Worm (Caenorhabditis elegans) whole organism, L2 larva: ENCODE measurements around the gene F59B2.8.

Experiments
- C34F6.9 ChIP-seq: fragments of 150-350 bp; optimal IDR thresholded peaks from 2 replicates; lab custom pipeline; 2014; ENCODE audit warnings: missing biosample characterization, missing genetic modification characterization
- F13H6.1 ChIP-seq: sonication (generic microtip); optimal IDR thresholded peaks from 2 replicates; lab custom pipeline; 2016; ENCODE audit warnings: missing genetic modification characterization, missing compliant biosample characterization
- R02D3.7 ChIP-seq: fragments of 150-350 bp; optimal IDR thresholded peaks from 2 replicates; lab custom pipeline; 2014; ENCODE audit warnings: missing biosample characterization, missing genetic modification characterization
- Y55F3AM.14 ChIP-seq: fragments of 200-800 bp; sonication (Bioruptor generic); optimal IDR thresholded peaks from 2 replicates; lab custom pipeline; 2018; ENCODE audit warnings: mild to moderate bottlenecking, missing genetic modification characterization, missing compliant biosample characterization
- ZK546.5 ChIP-seq: sonication (generic microtip); optimal IDR thresholded peaks from 2 replicates; lab custom pipeline; 2017; ENCODE audit warnings: missing biosample characterization, missing genetic modification characterization
- alr-1 ChIP-seq: fragments of 150-350 bp; optimal IDR thresholded peaks from 2 replicates; lab custom pipeline; 2014; ENCODE audit warnings: missing biosample characterization, missing genetic modification characterization
- aly-2 ChIP-seq: fragments of 150-350 bp; optimal IDR thresholded peaks from 2 replicates; lab custom pipeline; 2014; ENCODE audit warnings: missing biosample characterization, missing genetic modification characterization
- ama-1 ChIP-seq: fragments of 150-350 bp; optimal IDR thresholded peaks from 2 replicates; lab custom pipeline; 2018; ENCODE audit warnings: inconsistent platforms
- blmp-1 ChIP-seq: sonication (generic microtip); optimal IDR thresholded peaks from 2 replicates; lab custom pipeline; 2017; ENCODE audit warnings: missing genetic modification characterization, mild to moderate bottlenecking, missing compliant biosample characterization, antibody characterized with exemption, moderate library complexity; ENCODE audit not compliant: insufficient read depth
- ceh-16 ChIP-seq: fragments of 150-350 bp; optimal IDR thresholded peaks from 2 replicates; lab custom pipeline; 2014; ENCODE audit warnings: missing biosample characterization, missing genetic modification characterization
- ceh-82 ChIP-seq: fragments of 150-350 bp; optimal IDR thresholded peaks from 2 replicates; lab custom pipeline; 2014; ENCODE audit warnings: missing biosample characterization, missing genetic modification characterization
- crh-2 ChIP-seq: sonication (generic microtip); optimal IDR thresholded peaks from 2 replicates; lab custom pipeline; 2017; ENCODE audit warnings: missing biosample characterization, missing genetic modification characterization
- dmd-4 ChIP-seq: sonication (generic microtip); optimal IDR thresholded peaks from 2 replicates; lab custom pipeline; 2017; ENCODE audit warnings: missing biosample characterization, missing genetic modification characterization
- egl-27 ChIP-seq: sonication (generic microtip); optimal IDR thresholded peaks from 3 replicates; lab custom pipeline; 2017; ENCODE audit warnings: missing biosample characterization, missing genetic modification reagents, missing genetic modification characterization
- elt-1 ChIP-seq: fragments of 150-350 bp; optimal IDR thresholded peaks from 2 replicates; lab custom pipeline; 2014; ENCODE audit warnings: missing biosample characterization, missing genetic modification characterization
- elt-3 ChIP-seq: sonication (generic microtip); optimal IDR thresholded peaks from 2 replicates; lab custom pipeline; 2017; ENCODE audit warnings: missing biosample characterization, missing genetic modification characterization
- fos-1 ChIP-seq: fragments of 150-350 bp; optimal IDR thresholded peaks from 2 replicates; lab custom pipeline; 2014; ENCODE audit warnings: missing biosample characterization, missing genetic modification characterization
- gmeb-1 ChIP-seq: fragments of 150-350 bp; optimal IDR thresholded peaks from 2 replicates; lab custom pipeline; 2014; ENCODE audit warnings: missing biosample characterization, missing genetic modification characterization
- lin-11 ChIP-seq: fragments of 150-350 bp; sonication (generic microtip); optimal IDR thresholded peaks from 2 replicates; lab custom pipeline; 2014; ENCODE audit warnings: missing biosample characterization, missing genetic modification characterization, inconsistent platforms, mixed read lengths
- lin-13 ChIP-seq: fragments of 150-350 bp; optimal IDR thresholded peaks from 2 replicates; lab custom pipeline; 2014; ENCODE audit warnings: missing biosample characterization, missing genetic modification reagents, missing genetic modification characterization
- lin-39 ChIP-seq: fragments of 150-350 bp; optimal IDR thresholded peaks from 2 replicates; lab custom pipeline; 2014; ENCODE audit warnings: missing biosample characterization, missing genetic modification reagents, missing genetic modification characterization
- lsy-2 ChIP-seq, 2 experiments: fragments of 150-350 bp in 1 of 2; sonication (generic microtip) in 1 of 2; optimal IDR thresholded peaks; 2 replicates each; lab custom pipeline; 2014 to 2017; ENCODE audit warnings: missing biosample characterization in 2 of 2, missing genetic modification characterization in 2 of 2
- mab-5 ChIP-seq: fragments of 150-350 bp; optimal IDR thresholded peaks from 2 replicates; lab custom pipeline; 2014; ENCODE audit warnings: missing biosample characterization, missing genetic modification characterization
- mbf-1 ChIP-seq: sonication (generic microtip); optimal IDR thresholded peaks from 2 replicates; lab custom pipeline; 2017; ENCODE audit warnings: missing biosample characterization, missing genetic modification characterization
- mdl-1 ChIP-seq, 2 experiments: fragments of 150-350 bp in 1 of 2; sonication (generic microtip) in 1 of 2; optimal IDR thresholded peaks; 2 replicates each; lab custom pipeline; 2017; ENCODE audit warnings: missing biosample characterization in 2 of 2, missing genetic modification characterization in 2 of 2
- nhr-10 ChIP-seq: sonication (generic microtip); optimal IDR thresholded peaks from 2 replicates; lab custom pipeline; 2017; ENCODE audit warnings: missing biosample characterization, missing genetic modification characterization
- nhr-11 ChIP-seq: fragments of 150-350 bp; optimal IDR thresholded peaks from 2 replicates; lab custom pipeline; 2014; ENCODE audit warnings: missing biosample characterization, missing genetic modification characterization
- nhr-12 ChIP-seq: fragments of 150-350 bp; optimal IDR thresholded peaks from 2 replicates; lab custom pipeline; 2014; ENCODE audit warnings: missing biosample characterization, missing genetic modification characterization
- nhr-129 ChIP-seq: fragments of 150-350 bp; optimal IDR thresholded peaks from 2 replicates; lab custom pipeline; 2014; ENCODE audit warnings: missing biosample characterization, missing genetic modification characterization
- nhr-21 ChIP-seq: fragments of 150-350 bp; optimal IDR thresholded peaks from 2 replicates; lab custom pipeline; 2014; ENCODE audit warnings: missing biosample characterization, missing genetic modification characterization
- nhr-23 ChIP-seq: fragments of 150-350 bp; optimal IDR thresholded peaks from 2 replicates; lab custom pipeline; 2014; ENCODE audit warnings: missing biosample characterization, missing genetic modification reagents, missing genetic modification characterization
- nhr-237 ChIP-seq: fragments of 150-350 bp; optimal IDR thresholded peaks from 2 replicates; lab custom pipeline; 2014; ENCODE audit warnings: missing biosample characterization, missing genetic modification characterization
- nhr-25 ChIP-seq: fragments of 150-350 bp; sonication (generic microtip); optimal IDR thresholded peaks from 3 replicates; lab custom pipeline; 2014; ENCODE audit warnings: missing biosample characterization, missing genetic modification characterization
- nhr-6 ChIP-seq: fragments of 150-350 bp; optimal IDR thresholded peaks from 2 replicates; lab custom pipeline; 2014; ENCODE audit warnings: missing biosample characterization, missing genetic modification characterization
- nhr-77 ChIP-seq: fragments of 150-350 bp; optimal IDR thresholded peaks from 2 replicates; lab custom pipeline; 2014; ENCODE audit warnings: missing biosample characterization, missing genetic modification characterization
- peb-1 ChIP-seq: fragments of 150-350 bp; optimal IDR thresholded peaks from 2 replicates; lab custom pipeline; 2014; ENCODE audit warnings: missing biosample characterization, missing genetic modification characterization
- sem-4 ChIP-seq: fragments of 150-350 bp; optimal IDR thresholded peaks from 2 replicates; lab custom pipeline; 2014; ENCODE audit warnings: missing biosample characterization, missing genetic modification reagents, missing genetic modification characterization
- skn-1 ChIP-seq: sonication (generic microtip); optimal IDR thresholded peaks from 2 replicates; lab custom pipeline; 2017; ENCODE audit warnings: missing biosample characterization, missing genetic modification characterization
- sma-3 ChIP-seq: sonication (generic microtip); optimal IDR thresholded peaks from 2 replicates; lab custom pipeline; 2016; ENCODE audit warnings: missing genetic modification reagents, missing genetic modification characterization, missing compliant biosample characterization
- sma-9 ChIP-seq, 2 experiments: fragments of 150-350 bp in 1 of 2; sonication (generic microtip) in 1 of 2; optimal IDR thresholded peaks; 2 replicates each; lab custom pipeline; 2014 to 2016; ENCODE audit warnings: missing genetic modification characterization in 2 of 2, mild to moderate bottlenecking in 1 of 2, missing biosample characterization in 1 of 2, missing compliant biosample characterization in 1 of 2, missing genetic modification reagents in 1 of 2, moderate library complexity in 1 of 2
- snpc-4 ChIP-seq: fragments of 150-350 bp; optimal IDR thresholded peaks from 2 replicates; lab custom pipeline; 2014; ENCODE audit warnings: missing biosample characterization, missing genetic modification characterization
- unc-39 ChIP-seq: fragments of 150-350 bp; optimal IDR thresholded peaks from 2 replicates; lab custom pipeline; 2014; ENCODE audit warnings: missing biosample characterization, missing genetic modification characterization
- unc-55 ChIP-seq: fragments of 150-350 bp; sonication (generic microtip); optimal IDR thresholded peaks from 3 replicates; lab custom pipeline; 2014; ENCODE audit warnings: missing biosample characterization, missing genetic modification reagents, missing genetic modification characterization
- unc-62 ChIP-seq: fragments of 150-350 bp; optimal IDR thresholded peaks from 2 replicates; lab custom pipeline; 2014; ENCODE audit warnings: missing biosample characterization, missing genetic modification reagents, missing genetic modification characterization
- zag-1 ChIP-seq: fragments of 150-350 bp; optimal IDR thresholded peaks from 2 replicates; lab custom pipeline; 2014; ENCODE audit warnings: missing biosample characterization, missing genetic modification characterization
- ztf-1 ChIP-seq: fragments of 200-800 bp; sonication (Bioruptor generic); conservative IDR thresholded peaks from 2 replicates; pipeline ENCODE4 v1.3.6; 2022; ENCODE audit warnings: missing genetic modification characterization, missing compliant biosample characterization
- ztf-11 ChIP-seq: sonication (generic microtip); optimal IDR thresholded peaks from 2 replicates; lab custom pipeline; 2017; ENCODE audit warnings: missing biosample characterization, missing genetic modification characterization
- ztf-4 ChIP-seq: fragments of 150-350 bp; optimal IDR thresholded peaks from 2 replicates; lab custom pipeline; 2014; ENCODE audit warnings: missing biosample characterization, missing genetic modification characterization

Gene F59B2.8

ce11 chrIII:9010047-9010446 lies at the start of gene F59B2.8:
F59B2.8 (minus strand) TSS chrIII:9010197.
- no peak for TF ChIP-seq Y55F3AM.14 (GFP tag; lab: Kevin White, UChicago)

ce11 chrIII:9058959-9059534 lies 49.0 kb upstream of the F59B2.8 start, which contains the start of gene gst-1:
gst-1 (plus strand) TSS chrIII:9059331.
- TF ChIP-seq sma-3 (no peak), elt-3 (tag; lab: Kevin White, UChicago) (no peak), nhr-237 (tag; lab: Kevin White, UChicago) (no peak), unc-55 (GFP tag; lab: Kevin White, UChicago) (no peak), snpc-4 (tag; lab: Kevin White, UChicago) (no peak), nhr-11 (no peak), nhr-77 (no peak), ztf-1 (GFP tag; lab: Robert Waterston, UW) (no peak), nhr-12 (tag; lab: Kevin White, UChicago) (no peak), C34F6.9 (tag; lab: Kevin White, UChicago) (peak; percentile 41), alr-1 (tag; lab: Kevin White, UChicago) (no peak), ZK546.5 (tag; lab: Kevin White, UChicago) (no peak), nhr-6 (tag; lab: Kevin White, UChicago) (no peak), nhr-25 (no peak), egl-27 (tag; lab: Kevin White, UChicago) (no peak), ceh-16 (tag; lab: Kevin White, UChicago) (no peak), blmp-1 (tag; lab: Kevin White, UChicago) (no peak), ztf-4 (tag; lab: Kevin White, UChicago) (no peak), unc-62 (no peak), ama-1 (lab: Kevin White, UChicago) (peak; percentile 80), dmd-4 (tag; lab: Kevin White, UChicago) (no peak), F13H6.1 (tag; lab: Kevin White, UChicago) (no peak), lin-39 (tag; lab: Kevin White, UChicago) (no peak), lsy-2 (tag; optimal IDR thresholded peaks at IDR 0.05; lab: Kevin White, UChicago) (peak in 1 of 2 experiments; percentile 40), unc-39 (tag; lab: Kevin White, UChicago) (no peak), R02D3.7 (tag; lab: Kevin White, UChicago) (no peak), nhr-10 (tag; lab: Kevin White, UChicago) (no peak), lin-13 (no peak), nhr-129 (tag; lab: Kevin White, UChicago) (no peak), ceh-82 (no peak), zag-1 (tag; lab: Kevin White, UChicago) (no peak), sem-4 (tag; lab: Kevin White, UChicago) (no peak), skn-1 (tag; lab: Kevin White, UChicago) (peak; percentile 97), mdl-1 (tag; optimal IDR thresholded peaks at IDR 0.05; lab: Kevin White, UChicago) (no peak), sma-9 (GFP tag; optimal IDR thresholded peaks at IDR 0.05; lab: Kevin White, UChicago) (peak; percentile 62), sma-9 (tag; optimal IDR thresholded peaks at IDR 0.05; lab: Kevin White, UChicago) (no peak), aly-2 (tag; lab: Kevin White, UChicago) (no peak), mbf-1 (tag; lab: Kevin White, UChicago) (no peak), lin-11 (tag; lab: Kevin White, UChicago) (no peak), nhr-23 (no peak), Y55F3AM.14 (GFP tag; lab: Kevin White, UChicago) (no peak), crh-2 (tag; lab: Kevin White, UChicago) (peak; percentile 84), ztf-11 (tag; lab: Kevin White, UChicago) (no peak), peb-1 (tag; lab: Kevin White, UChicago) (no peak), mab-5 (tag; lab: Kevin White, UChicago) (no peak), fos-1 (tag; lab: Kevin White, UChicago) (peak; percentile 16), gmeb-1 (tag; lab: Kevin White, UChicago) (no peak), elt-1 (tag; lab: Kevin White, UChicago) (no peak), nhr-21 (tag; lab: Kevin White, UChicago) (no peak)
